Fruit fly (Drosophila melanogaster) whole organism, embryonic: ENCODE data around the gene CG8526.
A peak's percentile ranks its signal among the peaks of the same experiment; 100 is the strongest.

Source experiments
- BEAF-32 ChIP-seq: fragments of 200-800 bp; sonication (Bioruptor generic); optimal IDR thresholded peaks from 3 replicates; lab custom pipeline; 2017; ENCODE audit warnings: missing biosample characterization, missing genetic modification characterization, mild to moderate bottlenecking, moderate library complexity, missing genetic modification reagents
- Bdp1 ChIP-seq: fragments of 200-800 bp; sonication (Bioruptor generic); optimal IDR thresholded peaks from 3 replicates; lab custom pipeline; 2016; ENCODE audit warnings: missing biosample characterization, missing genetic modification characterization
- CG10431 ChIP-seq: fragments of 200-800 bp; sonication (Bioruptor generic); optimal IDR thresholded peaks from 3 replicates; lab custom pipeline; 2018; ENCODE audit warnings: missing biosample characterization, mild to moderate bottlenecking, missing genetic modification characterization
- CG12744 ChIP-seq: fragments of 200-800 bp; sonication (Bioruptor generic); optimal IDR thresholded peaks from 2 replicates; lab custom pipeline; 2016; ENCODE audit warnings: missing biosample characterization, missing genetic modification characterization
- CG13287 ChIP-seq: fragments of 200-800 bp; sonication (Bioruptor generic); IDR thresholded peaks from 2 replicates; pipeline ENCODE4 v1.3.6; 2022; ENCODE audit warnings: missing biosample characterization, missing genetic modification characterization; ENCODE audit not compliant: partially characterized antibody
- CG13624 ChIP-seq: fragments of 200-800 bp; sonication (Bioruptor generic); optimal IDR thresholded peaks from 2 replicates; lab custom pipeline; 2016; ENCODE audit warnings: missing biosample characterization, missing genetic modification characterization
- CG15269 ChIP-seq: fragments of 200-800 bp; sonication (Bioruptor generic); optimal IDR thresholded peaks from 2 replicates; lab custom pipeline; 2018; ENCODE audit warnings: missing biosample characterization, mild to moderate bottlenecking, missing genetic modification characterization, moderate library complexity
- CG15514 ChIP-seq: fragments of 200-800 bp; sonication (Bioruptor generic); optimal IDR thresholded peaks from 3 replicates; lab custom pipeline; 2017; ENCODE audit warnings: missing biosample characterization, missing genetic modification characterization, mild to moderate bottlenecking, moderate library complexity, missing genetic modification reagents
- CG15601 ChIP-seq: fragments of 200-800 bp; sonication (Bioruptor generic); optimal IDR thresholded peaks from 3 replicates; lab custom pipeline; 2019; ENCODE audit warnings: missing biosample characterization, mild to moderate bottlenecking, missing genetic modification characterization, moderate library complexity
- CG16779 ChIP-seq: fragments of 200-800 bp; sonication (Bioruptor generic); IDR thresholded peaks from 2 replicates; pipeline ENCODE4 v1.3.6; 2022; ENCODE audit warnings: missing biosample characterization, missing genetic modification characterization
- CG2129 ChIP-seq: fragments of 200-800 bp; sonication (Bioruptor generic); IDR thresholded peaks from 2 replicates; pipeline ENCODE4 v1.3.6; 2022; ENCODE audit warnings: missing biosample characterization, missing genetic modification characterization; ENCODE audit not compliant: partially characterized antibody
- CG2202 ChIP-seq: fragments of 200-800 bp; sonication (Bioruptor generic); optimal IDR thresholded peaks from 2 replicates; lab custom pipeline; 2018; ENCODE audit warnings: missing biosample characterization, mild to moderate bottlenecking, missing genetic modification characterization
- CG31365 ChIP-seq: fragments of 200-800 bp; sonication (Bioruptor generic); optimal IDR thresholded peaks from 2 replicates; lab custom pipeline; 2018; ENCODE audit warnings: missing biosample characterization, mild to moderate bottlenecking, missing genetic modification characterization
- CG3726 ChIP-seq: fragments of 200-800 bp; sonication (Bioruptor generic); IDR thresholded peaks from 3 replicates; pipeline ENCODE4, ENCODE4 v1.3.6; 2022; ENCODE audit warnings: missing biosample characterization, missing genetic modification characterization
- CG42726 ChIP-seq: fragments of 200-800 bp; sonication (Bioruptor generic); IDR thresholded peaks from 2 replicates; pipeline ENCODE4 v1.3.6; 2022; ENCODE audit warnings: missing biosample characterization, missing genetic modification characterization; ENCODE audit not compliant: partially characterized antibody
- CG4730 ChIP-seq: fragments of 200-800 bp; sonication (Bioruptor generic); IDR thresholded peaks from 2 replicates; pipeline ENCODE4 v1.3.6; 2022; ENCODE audit warnings: missing biosample characterization, missing genetic modification characterization
- CG7357 ChIP-seq: fragments of 200-800 bp; sonication (Bioruptor generic); IDR thresholded peaks from 3 replicates; pipeline ENCODE4 v1.3.6; 2022; ENCODE audit warnings: missing biosample characterization, missing genetic modification characterization
- CG7745 ChIP-seq: fragments of 200-800 bp; sonication (Bioruptor generic); optimal IDR thresholded peaks from 2 replicates; lab custom pipeline; 2018; ENCODE audit warnings: missing biosample characterization, mild to moderate bottlenecking, missing genetic modification characterization, moderate library complexity
- CG8388 ChIP-seq: fragments of 200-800 bp; sonication (Bioruptor generic); optimal IDR thresholded peaks from 2 replicates; lab custom pipeline; 2019; ENCODE audit warnings: missing biosample characterization, mild to moderate bottlenecking, missing genetic modification characterization, moderate library complexity
- CG8478 ChIP-seq: fragments of >200 bp; optimal IDR thresholded peaks from 2 replicates; lab custom pipeline; 2018
- CG9609 ChIP-seq: fragments of 200-800 bp; sonication (Bioruptor generic); optimal IDR thresholded peaks from 3 replicates; lab custom pipeline; 2016; ENCODE audit warnings: missing biosample characterization, missing genetic modification characterization
- CTCF ChIP-seq: fragments of 200-800 bp; sonication (Bioruptor generic); optimal IDR thresholded peaks from 2 replicates; lab custom pipeline; 2017; ENCODE audit warnings: missing biosample characterization, mild to moderate bottlenecking, missing genetic modification characterization, moderate library complexity
- Dad ChIP-seq: fragments of 200-800 bp; sonication (Bioruptor generic); optimal IDR thresholded peaks from 3 replicates; lab custom pipeline; 2016; ENCODE audit warnings: missing biosample characterization, missing genetic modification characterization
- Dp ChIP-seq: fragments of 200-800 bp; sonication (Bioruptor generic); optimal IDR thresholded peaks from 2 replicates; lab custom pipeline; 2018; ENCODE audit warnings: missing biosample characterization, mild to moderate bottlenecking, missing genetic modification characterization, moderate library complexity
- Ets97D ChIP-seq: fragments of 200-800 bp; sonication (Bioruptor generic); optimal IDR thresholded peaks from 3 replicates; lab custom pipeline; 2016; ENCODE audit warnings: missing biosample characterization, missing genetic modification characterization
- Fer3 ChIP-seq: fragments of 200-800 bp; sonication (Bioruptor generic); optimal IDR thresholded peaks from 2 replicates; lab custom pipeline; 2018; ENCODE audit warnings: missing biosample characterization, mild to moderate bottlenecking, missing genetic modification characterization, moderate library complexity
- GATAe ChIP-seq: fragments of 200-800 bp; sonication (Bioruptor generic); conservative IDR thresholded peaks from 2 replicates; pipeline ENCODE4 v1.3.6; 2022; ENCODE audit warnings: missing biosample characterization, missing genetic modification characterization
- HLHmδ ChIP-seq: fragments of 200-800 bp; sonication (Bioruptor generic); optimal IDR thresholded peaks from 2 replicates; lab custom pipeline; 2018; ENCODE audit warnings: missing biosample characterization, mild to moderate bottlenecking, missing genetic modification characterization, moderate library complexity
- Hsf ChIP-seq: fragments of 200-800 bp; sonication (Bioruptor generic); optimal IDR thresholded peaks from 3 replicates; lab custom pipeline; 2016; ENCODE audit warnings: missing biosample characterization, missing genetic modification characterization
- Nf-YC ChIP-seq: fragments of 200-800 bp; optimal IDR thresholded peaks from 3 replicates; lab custom pipeline; 2019; ENCODE audit warnings: missing biosample characterization, mild to moderate bottlenecking, missing genetic modification characterization, moderate library complexity
- Spps ChIP-seq: fragments of 200-800 bp; sonication (Bioruptor generic); optimal IDR thresholded peaks from 2 replicates; lab custom pipeline; 2018; ENCODE audit warnings: missing biosample characterization, mild to moderate bottlenecking, missing genetic modification characterization
- Sry-β ChIP-seq: fragments of 200-800 bp; sonication (Bioruptor generic); optimal IDR thresholded peaks from 2 replicates; lab custom pipeline; 2018; ENCODE audit warnings: missing biosample characterization, mild to moderate bottlenecking, missing genetic modification characterization, moderate library complexity
- Ssrp ChIP-seq: fragments of 200-800 bp; sonication (Bioruptor generic); optimal IDR thresholded peaks from 2 replicates; lab custom pipeline; 2018; ENCODE audit warnings: missing biosample characterization, mild to moderate bottlenecking, missing genetic modification characterization, moderate library complexity
- Taf1 ChIP-seq: fragments of 200-800 bp; sonication (Bioruptor generic); IDR thresholded peaks from 2 replicates; pipeline ENCODE4 v1.3.6; 2022; ENCODE audit warnings: missing biosample characterization, missing genetic modification characterization
- Vsx1 ChIP-seq: fragments of 200-800 bp; sonication (Bioruptor generic); optimal IDR thresholded peaks from 2 replicates; lab custom pipeline; 2017; ENCODE audit warnings: missing biosample characterization, mild to moderate bottlenecking, missing genetic modification characterization, missing genetic modification reagents
- Xbp1 ChIP-seq: fragments of 200-800 bp; sonication (Bioruptor generic); optimal IDR thresholded peaks from 3 replicates; lab custom pipeline; 2016; ENCODE audit warnings: missing biosample characterization, mild to moderate bottlenecking, missing genetic modification characterization
- ash1 ChIP-seq: fragments of 200-800 bp; sonication (Bioruptor generic); optimal IDR thresholded peaks from 2 replicates; lab custom pipeline; 2018; ENCODE audit warnings: missing biosample characterization, mild to moderate bottlenecking, missing genetic modification characterization
- cato ChIP-seq: fragments of 200-800 bp; sonication (Bioruptor generic); optimal IDR thresholded peaks from 2 replicates; lab custom pipeline; 2016; ENCODE audit warnings: missing biosample characterization, missing genetic modification characterization, borderline replicate concordance
- gem ChIP-seq: fragments of 200-800 bp; sonication (Bioruptor generic); optimal IDR thresholded peaks from 2 replicates; lab custom pipeline; 2019; ENCODE audit warnings: missing biosample characterization, mild to moderate bottlenecking, missing genetic modification characterization, moderate library complexity
- her ChIP-seq: fragments of 200-800 bp; sonication (Bioruptor generic); optimal IDR thresholded peaks from 2 replicates; lab custom pipeline; 2016; ENCODE audit warnings: missing biosample characterization, missing genetic modification characterization
- hth ChIP-seq: fragments of >200 bp; optimal IDR thresholded peaks from 2 replicates; lab custom pipeline; 2017; ENCODE audit warnings: inconsistent platforms
- kni ChIP-seq: fragments of 200-800 bp; sonication (Bioruptor generic); optimal IDR thresholded peaks from 3 replicates; lab custom pipeline; 2017; ENCODE audit warnings: mild to moderate bottlenecking, missing biosample characterization, missing genetic modification reagents, missing genetic modification characterization
- mam ChIP-seq: fragments of 200-800 bp; sonication (Bioruptor generic); optimal IDR thresholded peaks from 3 replicates; lab custom pipeline; 2016; ENCODE audit warnings: missing biosample characterization, missing genetic modification characterization
- org-1 ChIP-seq: fragments of 200-800 bp; sonication (Bioruptor generic); optimal IDR thresholded peaks from 2 replicates; lab custom pipeline; 2017; ENCODE audit warnings: missing biosample characterization, missing genetic modification characterization
- pros ChIP-seq: fragments of 200-800 bp; sonication (Bioruptor generic); optimal IDR thresholded peaks from 3 replicates; lab custom pipeline; 2019; ENCODE audit warnings: missing biosample characterization, mild to moderate bottlenecking, missing genetic modification characterization, moderate library complexity
- shn ChIP-seq: fragments of 200-800 bp; sonication (Bioruptor generic); optimal IDR thresholded peaks from 3 replicates; lab custom pipeline; 2016; ENCODE audit warnings: missing biosample characterization, missing genetic modification characterization
- sim ChIP-seq: fragments of 200-800 bp; sonication (Bioruptor generic); IDR thresholded peaks from 2 replicates; pipeline ENCODE4 v1.3.6; 2022; ENCODE audit warnings: missing biosample characterization, missing genetic modification characterization
- so ChIP-seq: fragments of 200-800 bp; sonication (Bioruptor generic); IDR thresholded peaks from 3 replicates; pipeline ENCODE4 v1.3.6; 2022; ENCODE audit warnings: missing biosample characterization, missing genetic modification characterization
- yki ChIP-seq: fragments of >200 bp; optimal IDR thresholded peaks from 3 replicates; lab custom pipeline; 2018

CG8526 gene

dm6 chr3R:9767620-9768592, 33.2 kb upstream of the CG8526 start, which contains the start of gene Naa80 (continued):
- TF ChIP-seq Bdp1 (GFP tag; lab: Kevin White, UChicago): peak; percentile 58
- TF ChIP-seq pros: no peak
- peak; percentile 83 for TF ChIP-seq Dp (GFP tag; lab: Kevin White, UChicago)
- TF ChIP-seq ash1 (GFP tag; lab: Kevin White, UChicago): peak; percentile 25
- TF ChIP-seq Spps (tag; lab: Kevin White, UChicago): no peak
- TF ChIP-seq yki (lab: Kevin White, UChicago): no peak
- TF ChIP-seq GATAe (GFP tag; lab: Robert Waterston, UW): no peak
- no peak for TF ChIP-seq CG8478 (lab: Kevin White, UChicago)
- peak; percentile 52 for TF ChIP-seq Nf-YC
- peak; percentile 83 for TF ChIP-seq CG15514 (GFP tag; lab: Kevin White, UChicago)
- TF ChIP-seq CG42726: peak; percentile 65
- no peak for TF ChIP-seq CG2129
- TF ChIP-seq mam (GFP tag; lab: Kevin White, UChicago): peak; percentile 82
- TF ChIP-seq CG4730 (GFP tag; lab: Robert Waterston, UW): no peak
- peak; percentile 22 for TF ChIP-seq CG15601 (tag; lab: Kevin White, UChicago)
- TF ChIP-seq Vsx1 (GFP tag; lab: Kevin White, UChicago): no peak
- TF ChIP-seq Dad (GFP tag; lab: Kevin White, UChicago): peak; percentile 69
- peak; percentile 44 for TF ChIP-seq cato
- TF ChIP-seq CG13624: peak; percentile 88
- TF ChIP-seq kni: peak; percentile 54
- no peak for TF ChIP-seq CG7357
- peak; percentile 20 for TF ChIP-seq CG10431
- TF ChIP-seq hth (lab: Kevin White, UChicago): no peak
- peak; percentile 37 for TF ChIP-seq CTCF
- TF ChIP-seq CG16779: peak; percentile 73; the same call in 1 of the 2 replicates
- peak; percentile 56 for TF ChIP-seq BEAF-32 (GFP tag; lab: Kevin White, UChicago)
- TF ChIP-seq CG8388 (GFP tag; lab: Kevin White, UChicago): peak; percentile 23
- TF ChIP-seq Sry-β: no peak
- TF ChIP-seq CG3726 (GFP tag; lab: Robert Waterston, UW): no peak
- TF ChIP-seq shn (GFP tag; lab: Kevin White, UChicago): peak; percentile 67
- peak; percentile 38 for TF ChIP-seq CG15269 (tag; lab: Kevin White, UChicago)
- TF ChIP-seq gem (tag; lab: Kevin White, UChicago): no peak
- TF ChIP-seq CG31365: no peak
- no peak for TF ChIP-seq so (GFP tag; lab: Robert Waterston, UW)
- no peak for TF ChIP-seq CG2202 (tag; lab: Kevin White, UChicago)
- TF ChIP-seq Taf1 (GFP tag; lab: Robert Waterston, UW): no peak
- TF ChIP-seq CG9609: peak; percentile 78
- peak; percentile 84 for TF ChIP-seq her (GFP tag; lab: Kevin White, UChicago)
- TF ChIP-seq sim (GFP tag; lab: Robert Waterston, UW): no peak
- peak; percentile 19 for TF ChIP-seq CG12744
- TF ChIP-seq Fer3: peak; percentile 45
- peak; percentile 54 for TF ChIP-seq CG13287
- TF ChIP-seq org-1 (GFP tag; lab: Kevin White, UChicago): no peak
- no peak for TF ChIP-seq CG7745 (tag; lab: Kevin White, UChicago)
- TF ChIP-seq Hsf (GFP tag; lab: Kevin White, UChicago): peak; percentile 75
- peak; percentile 12 for TF ChIP-seq Ssrp
- peak; percentile 63 for TF ChIP-seq HLHmδ (GFP tag; lab: Kevin White, UChicago)
- TF ChIP-seq Ets97D: peak; percentile 87
- TF ChIP-seq Xbp1 (GFP tag; lab: Kevin White, UChicago): peak; percentile 73
